Fruit fly (Drosophila melanogaster) whole organism, embryonic: ENCODE results near the gene nol.

ENCODE experiments used
- CG1024 ChIP-seq: fragments of 200-800 bp; sonication (Bioruptor generic); IDR thresholded peaks from 2 replicates; pipeline ENCODE4 v1.3.6; 2022; ENCODE audit warnings: missing biosample characterization, missing genetic modification characterization
- CG10366 ChIP-seq: fragments of 200-800 bp; sonication (Bioruptor generic); IDR thresholded peaks from 2 replicates; pipeline ENCODE4 v1.3.6; 2022; ENCODE audit warnings: missing biosample characterization, missing genetic modification characterization
- CG11504 ChIP-seq: fragments of 200-800 bp; sonication (Bioruptor generic); optimal IDR thresholded peaks from 3 replicates; lab custom pipeline; 2019; ENCODE audit warnings: missing biosample characterization, mild to moderate bottlenecking, missing genetic modification characterization, moderate library complexity
- CG12071 ChIP-seq: fragments of 200-800 bp; sonication (Bioruptor generic); optimal IDR thresholded peaks from 3 replicates; lab custom pipeline; 2018; ENCODE audit warnings: missing biosample characterization, mild to moderate bottlenecking, missing genetic modification characterization
- CG13123 ChIP-seq: fragments of 200-800 bp; sonication (Bioruptor generic); optimal IDR thresholded peaks from 2 replicates; lab custom pipeline; 2016; ENCODE audit warnings: missing biosample characterization, missing genetic modification characterization
- CG13424 ChIP-seq: fragments of 200-800 bp; sonication (Bioruptor generic); optimal IDR thresholded peaks from 2 replicates; lab custom pipeline; 2019; ENCODE audit warnings: missing biosample characterization, mild to moderate bottlenecking, missing genetic modification characterization, moderate library complexity
- CG15011 ChIP-seq: fragments of 200-800 bp; sonication (Bioruptor generic); optimal IDR thresholded peaks from 3 replicates; lab custom pipeline; 2018; ENCODE audit warnings: missing biosample characterization, mild to moderate bottlenecking, missing genetic modification characterization
- CG15479 ChIP-seq: fragments of 200-800 bp; sonication (Bioruptor generic); optimal IDR thresholded peaks from 3 replicates; lab custom pipeline; 2019; ENCODE audit warnings: missing biosample characterization, mild to moderate bottlenecking, missing genetic modification characterization, moderate library complexity
- CG17186 ChIP-seq: fragments of 200-800 bp; sonication (Bioruptor generic); optimal IDR thresholded peaks from 3 replicates; lab custom pipeline; 2017; ENCODE audit warnings: missing biosample characterization, missing genetic modification reagents, missing genetic modification characterization
- CG17612 ChIP-seq: fragments of 200-800 bp; sonication (Bioruptor generic); IDR thresholded peaks from 2 replicates; pipeline ENCODE4 v1.3.6; 2022; ENCODE audit warnings: missing biosample characterization, missing genetic modification characterization
- CG18619 ChIP-seq: fragments of 200-800 bp; sonication (Bioruptor generic); optimal IDR thresholded peaks from 3 replicates; lab custom pipeline; 2017; ENCODE audit warnings: missing biosample characterization, mild to moderate bottlenecking, missing genetic modification characterization
- CG3163 ChIP-seq: fragments of 200-800 bp; sonication (Bioruptor generic); optimal IDR thresholded peaks from 3 replicates; lab custom pipeline; 2016; ENCODE audit warnings: missing biosample characterization, missing genetic modification characterization
- CG32532 ChIP-seq: fragments of 200-800 bp; sonication (Bioruptor generic); IDR thresholded peaks from 2 replicates; pipeline ENCODE4 v1.3.6; 2022; ENCODE audit warnings: missing biosample characterization, missing genetic modification characterization
- CG32767 ChIP-seq: fragments of 200-800 bp; sonication (Bioruptor generic); IDR thresholded peaks from 2 replicates; pipeline ENCODE4 v1.3.6; 2022; ENCODE audit warnings: missing biosample characterization, missing genetic modification characterization
- CG4360 ChIP-seq: fragments of 200-800 bp; sonication (Bioruptor generic); IDR thresholded peaks from 2 replicates; pipeline ENCODE4 v1.3.6; 2022; ENCODE audit warnings: missing biosample characterization, missing genetic modification characterization
- CG4424 ChIP-seq: fragments of 200-800 bp; sonication (Bioruptor generic); optimal IDR thresholded peaks from 3 replicates; lab custom pipeline; 2016; ENCODE audit warnings: missing biosample characterization, missing genetic modification characterization
- CG4854 ChIP-seq: fragments of 200-800 bp; sonication (Bioruptor generic); optimal IDR thresholded peaks from 2 replicates; lab custom pipeline; 2016; ENCODE audit warnings: missing biosample characterization, missing genetic modification characterization, inconsistent platforms
- CG8478 ChIP-seq: fragments of >200 bp; optimal IDR thresholded peaks from 2 replicates; lab custom pipeline; 2018
- CG8944 ChIP-seq: fragments of 200-800 bp; sonication (Bioruptor generic); optimal IDR thresholded peaks from 3 replicates; lab custom pipeline; 2016; ENCODE audit warnings: missing biosample characterization, missing genetic modification characterization
- CG9817 ChIP-seq: fragments of 200-800 bp; sonication (Bioruptor generic); optimal IDR thresholded peaks from 2 replicates; lab custom pipeline; 2018; ENCODE audit warnings: missing biosample characterization, mild to moderate bottlenecking, missing genetic modification characterization, moderate library complexity
- D19A ChIP-seq: fragments of 200-800 bp; optimal IDR thresholded peaks from 3 replicates; lab custom pipeline; 2019; ENCODE audit warnings: missing biosample characterization, mild to moderate bottlenecking, missing genetic modification characterization, moderate library complexity
- Dll ChIP-seq: fragments of 200-800 bp; sonication (Bioruptor generic); IDR thresholded peaks from 4 replicates; pipeline ENCODE4 v1.3.6; 2022; ENCODE audit warnings: missing biosample characterization, missing genetic modification characterization; ENCODE audit not compliant: partially characterized antibody
- E2f2 ChIP-seq: fragments of 200-800 bp; sonication (Bioruptor generic); IDR thresholded peaks from 2 replicates; pipeline ENCODE4 v1.3.6; 2022; ENCODE audit warnings: missing biosample characterization, missing genetic modification characterization
- Fer2 ChIP-seq: fragments of 200-800 bp; sonication (Bioruptor generic); optimal IDR thresholded peaks from 2 replicates; lab custom pipeline; 2018; ENCODE audit warnings: missing biosample characterization, mild to moderate bottlenecking, missing genetic modification characterization, moderate library complexity
- HLHmδ ChIP-seq: fragments of 200-800 bp; sonication (Bioruptor generic); optimal IDR thresholded peaks from 2 replicates; lab custom pipeline; 2018; ENCODE audit warnings: missing biosample characterization, mild to moderate bottlenecking, missing genetic modification characterization, moderate library complexity
- Hsf ChIP-seq: fragments of 200-800 bp; sonication (Bioruptor generic); optimal IDR thresholded peaks from 3 replicates; lab custom pipeline; 2016; ENCODE audit warnings: missing biosample characterization, missing genetic modification characterization
- Kr ChIP-seq: fragments of 200-800 bp; sonication (Bioruptor generic); optimal IDR thresholded peaks from 2 replicates; lab custom pipeline; 2017; ENCODE audit warnings: missing biosample characterization, mild to moderate bottlenecking, missing genetic modification characterization
- Meics ChIP-seq: fragments of 200-800 bp; sonication (Bioruptor generic); optimal IDR thresholded peaks from 2 replicates; lab custom pipeline; 2017; ENCODE audit warnings: missing biosample characterization, mild to moderate bottlenecking, missing genetic modification characterization
- NC2α ChIP-seq: fragments of 200-800 bp; sonication (Bioruptor generic); optimal IDR thresholded peaks from 2 replicates; lab custom pipeline; 2016; ENCODE audit warnings: missing biosample characterization, missing genetic modification characterization
- Opbp ChIP-seq: fragments of 200-800 bp; sonication (Bioruptor generic); IDR thresholded peaks from 3 replicates; pipeline ENCODE4 v1.3.6; 2022; ENCODE audit warnings: missing biosample characterization, missing genetic modification characterization; ENCODE audit not compliant: partially characterized antibody
- Usf ChIP-seq: fragments of 200-800 bp; sonication (Bioruptor generic); optimal IDR thresholded peaks from 2 replicates; lab custom pipeline; 2017; ENCODE audit warnings: missing genotype, missing biosample characterization, missing genetic modification characterization
- Vsx1 ChIP-seq: fragments of 200-800 bp; sonication (Bioruptor generic); optimal IDR thresholded peaks from 2 replicates; lab custom pipeline; 2017; ENCODE audit warnings: missing biosample characterization, mild to moderate bottlenecking, missing genetic modification characterization, missing genetic modification reagents
- br ChIP-seq: fragments of >200 bp; optimal IDR thresholded peaks from 2 replicates; lab custom pipeline; 2017
- btn ChIP-seq: fragments of 200-800 bp; sonication (Bioruptor generic); optimal IDR thresholded peaks from 2 replicates; lab custom pipeline; 2016; ENCODE audit warnings: missing biosample characterization, missing genetic modification characterization
- croc ChIP-seq: fragments of 200-800 bp; sonication (Bioruptor generic); conservative IDR thresholded peaks from 3 replicates; pipeline ENCODE4 v1.3.6; 2022; ENCODE audit warnings: missing biosample characterization, missing genetic modification characterization
- crp ChIP-seq, 2 experiments: fragments of 200-800 bp; sonication (Bioruptor generic); optimal IDR thresholded peaks; 2 replicates in 1 of 2; 3 replicates in 1 of 2; lab custom pipeline; 2017; ENCODE audit warnings: missing biosample characterization in 2 of 2, missing genetic modification characterization in 2 of 2, mild to moderate bottlenecking in 1 of 2, moderate library complexity in 1 of 2
- disco-r ChIP-seq: fragments of 200-800 bp; sonication (Bioruptor generic); optimal IDR thresholded peaks from 2 replicates; lab custom pipeline; 2016; ENCODE audit warnings: missing biosample characterization, missing genetic modification characterization
- dm ChIP-seq: fragments of 200-800 bp; sonication (Bioruptor generic); optimal IDR thresholded peaks from 3 replicates; lab custom pipeline; 2016; ENCODE audit warnings: missing biosample characterization, missing genetic modification characterization
- gcm ChIP-seq: fragments of 200-800 bp; sonication (Bioruptor generic); optimal IDR thresholded peaks from 2 replicates; lab custom pipeline; 2019; ENCODE audit warnings: missing biosample characterization, mild to moderate bottlenecking, missing genetic modification characterization, moderate library complexity
- jumu ChIP-seq: fragments of 200-800 bp; sonication (Bioruptor generic); optimal IDR thresholded peaks from 3 replicates; lab custom pipeline; 2016; ENCODE audit warnings: missing biosample characterization, missing genetic modification characterization
- klu ChIP-seq: fragments of 200-800 bp; sonication (Bioruptor generic); IDR thresholded peaks from 2 replicates; pipeline ENCODE4 v1.3.6; 2022; ENCODE audit warnings: missing biosample characterization, missing genetic modification characterization
- lola ChIP-seq, 3 experiments: fragments of >200 bp in 2 of 3; fragments of 200-800 bp in 1 of 3; sonication (Bioruptor generic) in 1 of 3; optimal IDR thresholded peaks; 2 replicates each; lab custom pipeline; 2017 to 2019; ENCODE audit warnings: missing biosample characterization in 3 of 3, missing genetic modification characterization in 3 of 3, mild to moderate bottlenecking in 1 of 3, moderate library complexity in 1 of 3
- pum ChIP-seq: fragments of 200-800 bp; sonication (Bioruptor generic); optimal IDR thresholded peaks from 2 replicates; lab custom pipeline; 2016; ENCODE audit warnings: missing biosample characterization, missing genetic modification characterization
- so ChIP-seq: fragments of 200-800 bp; sonication (Bioruptor generic); IDR thresholded peaks from 3 replicates; pipeline ENCODE4 v1.3.6; 2022; ENCODE audit warnings: missing biosample characterization, missing genetic modification characterization
- trh ChIP-seq: fragments of 200-800 bp; sonication (Bioruptor generic); optimal IDR thresholded peaks from 2 replicates; lab custom pipeline; 2016; ENCODE audit warnings: missing biosample characterization, missing genetic modification characterization
- ttk ChIP-seq: fragments of 200-800 bp; sonication (Bioruptor generic); IDR thresholded peaks from 2 replicates; pipeline ENCODE4 v2.1.2; 2022; ENCODE audit warnings: missing biosample characterization, missing genetic modification characterization
- zen ChIP-seq: fragments of 200-800 bp; sonication (Bioruptor generic); optimal IDR thresholded peaks from 3 replicates; lab custom pipeline; 2018; ENCODE audit warnings: missing biosample characterization, mild to moderate bottlenecking, missing genetic modification characterization, moderate library complexity
- zen2 ChIP-seq: fragments of 200-800 bp; sonication (Bioruptor generic); IDR thresholded peaks from 3 replicates; pipeline ENCODE4 v1.3.6; 2022; ENCODE audit warnings: missing biosample characterization, missing genetic modification characterization; ENCODE audit not compliant: partially characterized antibody
- zfh2 ChIP-seq: fragments of 200-800 bp; sonication (Bioruptor generic); optimal IDR thresholded peaks from 2 replicates; lab custom pipeline; 2016; ENCODE audit warnings: missing biosample characterization, missing genetic modification characterization

nol gene

dm6 chr3L:11169299-11170181 is 38.9 kb downstream of the nol start, which contains the start of the genes wls and Adck5 (continued):
- no peak for TF ChIP-seq dm (GFP tag; lab: Kevin White, UChicago)
- TF ChIP-seq CG13424 (tag; lab: Kevin White, UChicago), result peak; percentile 21
- TF ChIP-seq CG32767 (GFP tag; lab: Robert Waterston, UW), result no peak
- peak; percentile 35 for TF ChIP-seq CG4854
- peak; percentile 26 for TF ChIP-seq gcm (GFP tag; lab: Kevin White, UChicago)
- peak; percentile 38 for TF ChIP-seq CG4424 (GFP tag; lab: Kevin White, UChicago)
- no peak for TF ChIP-seq zen
- no peak for TF ChIP-seq ttk (GFP tag; lab: Robert Waterston, UW)
- no peak for TF ChIP-seq klu (GFP tag; lab: Robert Waterston, UW)
- peak; percentile 10 for TF ChIP-seq CG13123 (GFP tag; lab: Kevin White, UChicago)
- no peak for TF ChIP-seq trh (GFP tag; lab: Kevin White, UChicago)
- TF ChIP-seq zen2 (GFP tag; lab: Robert Waterston, UW), result peak; percentile 41; the same call in 2 of the 3 replicates
- TF ChIP-seq NC2α (GFP tag; lab: Kevin White, UChicago), result no peak
- TF ChIP-seq CG10366 (GFP tag; lab: Robert Waterston, UW), result no peak
- TF ChIP-seq zfh2 (GFP tag; lab: Kevin White, UChicago), result peak; percentile 21
- TF ChIP-seq D19A, result no peak
- TF ChIP-seq CG11504 (tag; lab: Kevin White, UChicago), result no peak
- no peak for TF ChIP-seq pum (GFP tag; lab: Kevin White, UChicago)
- no peak for TF ChIP-seq lola (GFP tag; optimal IDR thresholded peaks at IDR 0.05; lab: Kevin White, UChicago)
- no peak; the same call in 1 of the 2 replicates for TF ChIP-seq E2f2 (GFP tag; lab: Robert Waterston, UW)
- TF ChIP-seq croc (GFP tag; lab: Robert Waterston, UW), result no peak
- TF ChIP-seq HLHmδ, result peak; percentile 44
- TF ChIP-seq CG12071 (GFP tag; lab: Kevin White, UChicago), result peak; percentile 81
- peak; percentile 27 for TF ChIP-seq CG18619
- TF ChIP-seq CG1024 (GFP tag; lab: Robert Waterston, UW), result no peak; the same call in 1 of the 2 replicates
- peak; percentile 25 for TF ChIP-seq Fer2 (tag; lab: Kevin White, UChicago)
- no peak for TF ChIP-seq br (lab: Kevin White, UChicago)
- TF ChIP-seq so (GFP tag; lab: Robert Waterston, UW), result peak; percentile 58; the same call in 1 of the 3 replicates
- no peak for TF ChIP-seq Vsx1 (GFP tag; lab: Kevin White, UChicago)
- no peak for TF ChIP-seq CG8478 (lab: Kevin White, UChicago)
- TF ChIP-seq Meics (GFP tag; lab: Kevin White, UChicago), result peak; percentile 76
- TF ChIP-seq CG9817 (tag; lab: Kevin White, UChicago), result peak; percentile 17
- TF ChIP-seq crp (GFP tag; optimal IDR thresholded peaks at IDR 0.05; lab: Kevin White, UChicago), result peak; percentile 58 to 92
- no peak for TF ChIP-seq CG3163 (GFP tag; lab: Kevin White, UChicago)
- no peak for TF ChIP-seq Dll
- peak; percentile 62 for TF ChIP-seq Hsf
- peak; percentile 61 for TF ChIP-seq CG15011 (GFP tag; lab: Kevin White, UChicago)
- TF ChIP-seq CG17186 (GFP tag; lab: Kevin White, UChicago), result peak; percentile 34
- 0 out of 2 replicates have a peak, but pooled peaks have one; percentile 32 for TF ChIP-seq CG32532 (GFP tag; lab: Robert Waterston, UW)
- TF ChIP-seq CG15479 (GFP tag; lab: Kevin White, UChicago), result no peak
- TF ChIP-seq btn (GFP tag; lab: Kevin White, UChicago), result peak; percentile 20
- TF ChIP-seq CG17612 (GFP tag; lab: Robert Waterston, UW), result no peak
- TF ChIP-seq disco-r (GFP tag; lab: Kevin White, UChicago), result no peak
- no peak for TF ChIP-seq CG4360 (GFP tag; lab: Robert Waterston, UW)
- no peak for TF ChIP-seq Opbp (GFP tag; lab: Robert Waterston, UW)
- TF ChIP-seq Usf (GFP tag; lab: Kevin White, UChicago), result no peak
- no peak for TF ChIP-seq CG8944 (GFP tag; lab: Kevin White, UChicago)
- no peak for TF ChIP-seq Kr (GFP tag; lab: Kevin White, UChicago)
- no peak for TF ChIP-seq jumu
